Worm (Caenorhabditis elegans) whole organism, L1 larva: ENCODE measurements around the gene rmd-3.

Source experiments
- C16A3.4 ChIP-seq: fragments of 150-350 bp; optimal IDR thresholded peaks from 2 replicates; lab custom pipeline; 2014; ENCODE audit warnings: missing biosample characterization, missing genetic modification characterization
- C34B4.2 ChIP-seq: sonication (generic microtip); optimal IDR thresholded peaks from 2 replicates; lab custom pipeline; 2017; ENCODE audit warnings: mild to moderate bottlenecking, missing genetic modification characterization, missing compliant biosample characterization
- aly-2 ChIP-seq: fragments of 150-350 bp; optimal IDR thresholded peaks from 2 replicates; lab custom pipeline; 2014; ENCODE audit warnings: missing biosample characterization, missing genetic modification characterization
- ama-1 ChIP-seq: fragments of 150-350 bp; optimal IDR thresholded peaks from 2 replicates; lab custom pipeline; 2014
- blmp-1 ChIP-seq: fragments of 150-350 bp; optimal IDR thresholded peaks from 2 replicates; lab custom pipeline; 2014; ENCODE audit warnings: missing biosample characterization, missing genetic modification characterization
- ceh-63 ChIP-seq: fragments of 200-800 bp; sonication (Bioruptor generic); optimal IDR thresholded peaks from 2 replicates; lab custom pipeline; 2018; ENCODE audit warnings: mild to moderate bottlenecking, missing genetic modification characterization, missing compliant biosample characterization
- ceh-8 ChIP-seq: fragments of 200-800 bp; sonication (Bioruptor generic); optimal IDR thresholded peaks from 2 replicates; lab custom pipeline; 2018; ENCODE audit warnings: mild to moderate bottlenecking, missing genetic modification characterization, moderate library complexity, missing compliant biosample characterization
- ceh-82 ChIP-seq, 3 experiments: fragments of 150-350 bp in 1 of 3; sonication (generic microtip) in 2 of 3; optimal IDR thresholded peaks; 2 replicates each; lab custom pipeline; 2014 to 2017; ENCODE audit warnings: missing biosample characterization in 3 of 3, missing genetic modification characterization in 3 of 3
- ceh-88 ChIP-seq: fragments of 200-800 bp; sonication (Bioruptor generic); IDR thresholded peaks from 2 replicates; pipeline ENCODE4 v1.3.6; 2022; ENCODE audit warnings: missing genetic modification characterization, missing compliant biosample characterization
- ceh-90 ChIP-seq: sonication (generic microtip); optimal IDR thresholded peaks from 2 replicates; lab custom pipeline; 2016; ENCODE audit warnings: missing genetic modification characterization, missing compliant biosample characterization
- dpl-1 ChIP-seq, 3 experiments: fragments of 150-350 bp in 2 of 3; sonication (generic microtip) in 1 of 3; optimal IDR thresholded peaks; 2 replicates each; lab custom pipeline; 2014 to 2017; ENCODE audit warnings: missing biosample characterization in 3 of 3, missing genetic modification characterization in 3 of 3, missing genetic modification reagents in 3 of 3
- dsc-1 ChIP-seq: sonication (generic microtip); optimal IDR thresholded peaks from 2 replicates; lab custom pipeline; 2016; ENCODE audit warnings: mild to moderate bottlenecking, missing genetic modification characterization, missing compliant biosample characterization
- efl-3 ChIP-seq: fragments of 200-800 bp; sonication (Bioruptor generic); optimal IDR thresholded peaks from 2 replicates; lab custom pipeline; 2018; ENCODE audit warnings: mild to moderate bottlenecking, missing genetic modification characterization, missing compliant biosample characterization
- egl-27 ChIP-seq, 2 experiments: fragments of 150-350 bp in 1 of 2; sonication (generic microtip); optimal IDR thresholded peaks; 3 replicates each; lab custom pipeline; 2017 to 2018; ENCODE audit warnings: missing biosample characterization in 2 of 2, missing genetic modification characterization in 2 of 2, missing genetic modification reagents in 2 of 2
- ets-5 ChIP-seq: fragments of 200-800 bp; sonication (Bioruptor generic); IDR thresholded peaks from 2 replicates; pipeline ENCODE4 v1.3.6; 2022; ENCODE audit warnings: missing genetic modification characterization, missing compliant biosample characterization
- fkh-4 ChIP-seq: sonication (generic microtip); optimal IDR thresholded peaks from 2 replicates; lab custom pipeline; 2016; ENCODE audit warnings: missing compliant biosample characterization, missing genetic modification characterization, borderline replicate concordance
- fkh-8 ChIP-seq: sonication (generic microtip); optimal IDR thresholded peaks from 2 replicates; lab custom pipeline; 2016; ENCODE audit warnings: mild to moderate bottlenecking, missing genetic modification characterization, missing compliant biosample characterization
- fos-1 ChIP-seq: fragments of 150-350 bp; optimal IDR thresholded peaks from 2 replicates; lab custom pipeline; 2014; ENCODE audit warnings: missing biosample characterization, missing genetic modification characterization
- grh-1 ChIP-seq: fragments of 200-800 bp; sonication (Bioruptor generic); IDR thresholded peaks from 2 replicates; pipeline ENCODE4 v1.3.6; 2022; ENCODE audit warnings: missing genetic modification reagents, missing genetic modification characterization, missing compliant biosample characterization
- isw-1 ChIP-seq: fragments of 200-800 bp; sonication (Bioruptor generic); IDR thresholded peaks from 2 replicates; pipeline ENCODE4 v1.3.6; 2022; ENCODE audit warnings: missing genetic modification characterization, missing compliant biosample characterization
- jun-1 ChIP-seq: fragments of 150-350 bp; optimal IDR thresholded peaks from 2 replicates; lab custom pipeline; 2014; ENCODE audit warnings: missing biosample characterization, missing genetic modification reagents, missing genetic modification characterization
- lin-14 ChIP-seq: fragments of 200-800 bp; sonication (Bioruptor generic); optimal IDR thresholded peaks from 2 replicates; lab custom pipeline; 2018; ENCODE audit warnings: mild to moderate bottlenecking, missing genetic modification characterization, moderate library complexity, missing compliant biosample characterization
- lin-15B ChIP-seq: fragments of 150-350 bp; sonication (generic microtip); optimal IDR thresholded peaks from 3 replicates; lab custom pipeline; 2014; ENCODE audit warnings: missing biosample characterization, missing genetic modification characterization
- lin-35 ChIP-seq, 2 experiments: fragments of 150-350 bp; optimal IDR thresholded peaks; 2 replicates each; lab custom pipeline; 2014; ENCODE audit warnings: missing biosample characterization in 2 of 2, missing genetic modification characterization in 2 of 2, missing genetic modification reagents in 2 of 2
- lir-3 ChIP-seq: sonication (generic microtip); optimal IDR thresholded peaks from 2 replicates; lab custom pipeline; 2016; ENCODE audit warnings: mild to moderate bottlenecking, missing genetic modification characterization, moderate library complexity, missing compliant biosample characterization; ENCODE audit not compliant: poor library complexity
- mab-9 ChIP-seq: fragments of 200-800 bp; sonication (Bioruptor generic); IDR thresholded peaks from 2 replicates; pipeline ENCODE4 v1.3.6; 2022; ENCODE audit warnings: missing genetic modification reagents, missing genetic modification characterization, missing compliant biosample characterization
- mdl-1 ChIP-seq, 2 experiments: fragments of 150-350 bp; optimal IDR thresholded peaks; 2 replicates each; lab custom pipeline; 2014 to 2017; ENCODE audit warnings: missing biosample characterization in 2 of 2, missing genetic modification characterization in 2 of 2, inconsistent platforms in 1 of 2
- mef-2 ChIP-seq: fragments of 150-350 bp; optimal IDR thresholded peaks from 2 replicates; lab custom pipeline; 2014; ENCODE audit warnings: missing biosample characterization, missing genetic modification characterization
- mep-1 ChIP-seq: fragments of 150-350 bp; optimal IDR thresholded peaks from 2 replicates; lab custom pipeline; 2014; ENCODE audit warnings: missing biosample characterization, missing genetic modification characterization
- nhr-11 ChIP-seq: fragments of 150-350 bp; optimal IDR thresholded peaks from 2 replicates; lab custom pipeline; 2014; ENCODE audit warnings: missing biosample characterization, missing genetic modification characterization
- nhr-12 ChIP-seq: sonication (generic microtip); optimal IDR thresholded peaks from 2 replicates; lab custom pipeline; 2017; ENCODE audit warnings: missing biosample characterization, missing genetic modification characterization
- nhr-19 ChIP-seq: fragments of 200-800 bp; sonication (Bioruptor generic); conservative IDR thresholded peaks from 2 replicates; pipeline ENCODE4 v1.3.6; 2022; ENCODE audit warnings: missing genetic modification characterization, missing compliant biosample characterization
- nhr-20 ChIP-seq: sonication (generic microtip); optimal IDR thresholded peaks from 2 replicates; lab custom pipeline; 2016; ENCODE audit warnings: mild to moderate bottlenecking, missing genetic modification characterization, missing compliant biosample characterization
- nhr-28 ChIP-seq: fragments of 150-350 bp; optimal IDR thresholded peaks from 2 replicates; lab custom pipeline; 2014; ENCODE audit warnings: missing biosample characterization, missing genetic modification characterization
- nhr-47 ChIP-seq: sonication (generic microtip); optimal IDR thresholded peaks from 2 replicates; lab custom pipeline; 2016; ENCODE audit warnings: mild to moderate bottlenecking, missing genetic modification characterization, moderate library complexity, missing compliant biosample characterization
- nhr-71 ChIP-seq: sonication (generic microtip); optimal IDR thresholded peaks from 2 replicates; lab custom pipeline; 2016; ENCODE audit warnings: mild to moderate bottlenecking, missing genetic modification characterization, moderate library complexity, missing compliant biosample characterization
- nhr-77 ChIP-seq: fragments of 150-350 bp; optimal IDR thresholded peaks from 2 replicates; lab custom pipeline; 2014; ENCODE audit warnings: missing biosample characterization, missing genetic modification characterization
- nhr-84 ChIP-seq: sonication (generic microtip); optimal IDR thresholded peaks from 2 replicates; lab custom pipeline; 2017; ENCODE audit warnings: missing biosample characterization, missing genetic modification characterization
- nhr-85 ChIP-seq: sonication (generic microtip); peaks from one replicate; lab custom pipeline; 2016; ENCODE audit warnings: missing genetic modification characterization, inconsistent platforms, missing compliant biosample characterization
- nhr-90 ChIP-seq: sonication (generic microtip); optimal IDR thresholded peaks from 2 replicates; lab custom pipeline; 2016; ENCODE audit warnings: mild to moderate bottlenecking, missing genetic modification characterization, missing compliant biosample characterization; ENCODE audit not compliant: poor library complexity
- pqm-1 ChIP-seq: sonication (generic microtip); optimal IDR thresholded peaks from 3 replicates; lab custom pipeline; 2017; ENCODE audit warnings: missing biosample characterization, missing genetic modification characterization
- skn-1 ChIP-seq: fragments of 150-350 bp; optimal IDR thresholded peaks from 2 replicates; lab custom pipeline; 2014; ENCODE audit warnings: missing biosample characterization, missing genetic modification characterization
- snpc-4 ChIP-seq: fragments of 150-350 bp; optimal IDR thresholded peaks from 2 replicates; lab custom pipeline; 2014; ENCODE audit warnings: missing biosample characterization, missing genetic modification characterization
- sox-4 ChIP-seq: sonication (generic microtip); optimal IDR thresholded peaks from 2 replicates; lab custom pipeline; 2016; ENCODE audit warnings: missing genetic modification characterization, missing compliant biosample characterization
- swsn-7 ChIP-seq: sonication (generic microtip); optimal IDR thresholded peaks from 2 replicates; lab custom pipeline; 2016; ENCODE audit warnings: missing genetic modification characterization, missing compliant biosample characterization
- tbx-2 ChIP-seq: sonication (generic microtip); optimal IDR thresholded peaks from 2 replicates; lab custom pipeline; 2016; ENCODE audit warnings: missing genetic modification characterization, missing compliant biosample characterization
- unc-130 ChIP-seq: fragments of 150-350 bp; optimal IDR thresholded peaks from 2 replicates; lab custom pipeline; 2017; ENCODE audit warnings: missing biosample characterization, missing genetic modification characterization, inconsistent platforms
- unc-86 ChIP-seq: sonication (generic microtip); optimal IDR thresholded peaks from 2 replicates; lab custom pipeline; 2016; ENCODE audit warnings: missing genetic modification characterization, missing compliant biosample characterization
- vab-15 ChIP-seq: sonication (generic microtip); optimal IDR thresholded peaks from 2 replicates; lab custom pipeline; 2017; ENCODE audit warnings: missing genotype, mild to moderate bottlenecking, missing genetic modification characterization, missing compliant biosample characterization
- xbp-1 ChIP-seq: sonication (generic microtip); optimal IDR thresholded peaks from 2 replicates; lab custom pipeline; 2016; ENCODE audit warnings: missing genetic modification characterization, missing compliant biosample characterization
- zip-4 ChIP-seq: fragments of 200-800 bp; sonication (Bioruptor generic); optimal IDR thresholded peaks from 2 replicates; lab custom pipeline; 2018; ENCODE audit warnings: mild to moderate bottlenecking, missing genetic modification characterization, moderate library complexity, missing compliant biosample characterization
- ztf-11 ChIP-seq, 2 experiments: sonication (generic microtip); optimal IDR thresholded peaks; 2 replicates each; lab custom pipeline; 2016 to 2017; ENCODE audit warnings: missing genetic modification characterization in 2 of 2, missing biosample characterization in 1 of 2, missing compliant biosample characterization in 1 of 2
- ztf-4 ChIP-seq: fragments of 150-350 bp; optimal IDR thresholded peaks from 2 replicates; lab custom pipeline; 2014; ENCODE audit warnings: missing biosample characterization, missing genetic modification characterization

Gene rmd-3

DNA sequence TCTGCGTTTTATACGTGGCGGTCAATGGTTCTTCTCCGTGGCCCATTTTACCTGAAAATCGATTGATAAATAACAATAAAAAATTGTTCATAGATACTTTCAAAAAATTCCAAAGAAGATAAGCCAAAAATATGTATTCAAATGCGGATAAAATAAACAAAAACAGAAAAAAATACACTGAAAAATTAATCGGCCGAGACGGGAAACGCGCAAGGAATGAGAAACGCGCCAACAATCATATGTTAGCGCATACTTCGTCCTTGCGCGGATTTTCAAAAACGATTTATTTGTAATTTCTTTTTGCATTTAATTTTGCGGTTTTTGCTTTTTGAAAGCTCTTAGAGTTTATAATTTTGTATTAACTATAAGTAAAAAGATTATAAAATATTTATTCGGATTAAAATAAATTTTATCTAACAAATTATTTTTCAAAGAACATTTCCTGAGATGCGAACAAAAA is 6.2 kb upstream of the rmd-3 start, which contains the start of gene nduf-11 (continued):
- TF ChIP-seq mdl-1 (tag; optimal IDR thresholded peaks at IDR 0.05; lab: Kevin White, UChicago) (peak in 1 of 2 experiments; percentile 80), ceh-63 (GFP tag; lab: Kevin White, UChicago) (no peak), ceh-8 (GFP tag; lab: Kevin White, UChicago) (peak; percentile 30), nhr-90 (tag; lab: Kevin White, UChicago) (peak; percentile 87), ceh-82 (tag; optimal IDR thresholded peaks at IDR 0.05; lab: Kevin White, UChicago) (peak; percentile 82 to 90 (median 87)), fkh-8 (tag; lab: Kevin White, UChicago) (peak; percentile 71), blmp-1 (peak; percentile 70), efl-3 (peak; percentile 8), nhr-85 (tag; lab: Kevin White, UChicago) (peak; percentile 94), jun-1 (tag; lab: Kevin White, UChicago) (peak; percentile 62), nhr-84 (tag; lab: Kevin White, UChicago) (no peak), vab-15 (tag; lab: Kevin White, UChicago) (no peak), C16A3.4 (peak; percentile 81), ceh-88 (peak; percentile 40; the same call in 1 of the 2 replicates), unc-130 (tag; lab: Kevin White, UChicago) (peak; percentile 68), nhr-28 (tag; lab: Kevin White, UChicago) (no peak), egl-27 (tag; optimal IDR thresholded peaks at IDR 0.05; lab: Kevin White, UChicago) (no peak), dpl-1 (GFP tag; optimal IDR thresholded peaks at IDR 0.05; lab: Kevin White, UChicago) (peak; percentile 97 to 98 (median 97)), zip-4 (peak; percentile 54), snpc-4 (tag; lab: Kevin White, UChicago) (peak; percentile 75), tbx-2 (tag; lab: Kevin White, UChicago) (peak; percentile 91), ztf-11 (tag; optimal IDR thresholded peaks at IDR 0.05; lab: Kevin White, UChicago) (peak in 1 of 2 experiments; percentile 70), nhr-77 (tag; lab: Kevin White, UChicago) (peak; percentile 52), fos-1 (tag; lab: Kevin White, UChicago) (peak; percentile 77), nhr-47 (tag; lab: Kevin White, UChicago) (peak; percentile 94), lin-14 (GFP tag; lab: Kevin White, UChicago) (peak; percentile 85), unc-86 (peak; percentile 84), mep-1 (tag; lab: Kevin White, UChicago) (peak; percentile 93), ceh-90 (tag; lab: Kevin White, UChicago) (peak; percentile 36), skn-1 (tag; lab: Kevin White, UChicago) (peak; percentile 91), nhr-71 (tag; lab: Kevin White, UChicago) (peak; percentile 93), xbp-1 (tag; lab: Kevin White, UChicago) (peak; percentile 87), nhr-11 (peak; percentile 66), ztf-4 (tag; lab: Kevin White, UChicago) (peak; percentile 70), dsc-1 (tag; lab: Kevin White, UChicago) (peak; percentile 90), C34B4.2 (tag; lab: Kevin White, UChicago) (no peak), isw-1 (peak; percentile 84), swsn-7 (tag; lab: Kevin White, UChicago) (peak; percentile 87), sox-4 (tag; lab: Kevin White, UChicago) (peak; percentile 63), ama-1 (lab: Kevin White, UChicago) (peak; percentile 69), nhr-20 (tag; lab: Kevin White, UChicago) (peak; percentile 87), lin-15B (tag; lab: Kevin White, UChicago) (peak; percentile 69), mab-9 (GFP tag; lab: Robert Waterston, UW) (0 out of 2 replicates have a peak, but pooled peaks have one; percentile 21), lin-35 (GFP tag; optimal IDR thresholded peaks at IDR 0.05; lab: Kevin White, UChicago) (peak; percentile 95 to 98), pqm-1 (tag; lab: Kevin White, UChicago) (no peak), fkh-4 (peak; percentile 43), aly-2 (peak; percentile 45), nhr-12 (tag; lab: Kevin White, UChicago) (no peak), grh-1 (peak; percentile 90), nhr-19 (peak; percentile 89), lir-3 (tag; lab: Kevin White, UChicago) (peak; percentile 74), ets-5 (GFP tag; lab: Robert Waterston, UW) (no peak), mef-2 (no peak)
